Worm (Caenorhabditis elegans) whole organism, young adult: Measurements from ENCODE around the gene F38B6.4.

Experiments
- B0261.1 ChIP-seq: sonication (generic microtip); optimal IDR thresholded peaks from 2 replicates; lab custom pipeline; 2016; ENCODE audit warnings: mild to moderate bottlenecking, missing genetic modification characterization, moderate library complexity, missing compliant biosample characterization
- C06A6.2 ChIP-seq: fragments of 200-800 bp; sonication (Bioruptor generic); conservative IDR thresholded peaks from 2 replicates; pipeline ENCODE4 v1.3.6; 2022; ENCODE audit warnings: missing genetic modification characterization, missing compliant biosample characterization
- F33H1.4 ChIP-seq: fragments of 200-800 bp; sonication (Bioruptor generic); IDR thresholded peaks from 2 replicates; pipeline ENCODE4 v1.3.6; 2022; ENCODE audit warnings: missing genetic modification reagents, missing genetic modification characterization, missing compliant biosample characterization
- F37B4.10 ChIP-seq: fragments of 200-800 bp; sonication (Bioruptor generic); IDR thresholded peaks from 2 replicates; pipeline ENCODE4 v1.3.6; 2022; ENCODE audit warnings: missing genetic modification characterization, missing compliant biosample characterization
- F39B2.1 ChIP-seq: fragments of 200-800 bp; sonication (Bioruptor generic); IDR thresholded peaks from 2 replicates; pipeline ENCODE4 v1.3.6; 2022; ENCODE audit warnings: missing genetic modification reagents, missing genetic modification characterization, missing compliant biosample characterization
- F49E8.2 ChIP-seq: sonication (generic microtip); optimal IDR thresholded peaks from 3 replicates; lab custom pipeline; 2017; ENCODE audit warnings: missing genetic modification characterization, mild to moderate bottlenecking, missing compliant biosample characterization, antibody characterized with exemption, moderate library complexity; ENCODE audit not compliant: insufficient read depth
- F57A8.1 ChIP-seq: fragments of 200-800 bp; sonication (Bioruptor generic); optimal IDR thresholded peaks from 2 replicates; lab custom pipeline; 2018; ENCODE audit warnings: mild to moderate bottlenecking, missing genetic modification characterization, moderate library complexity, missing compliant biosample characterization
- T26A5.8 ChIP-seq: sonication (generic microtip); optimal IDR thresholded peaks from 2 replicates; lab custom pipeline; 2016; ENCODE audit warnings: missing genetic modification characterization, missing compliant biosample characterization
- akir-1 ChIP-seq: fragments of 200-800 bp; sonication (Bioruptor generic); optimal IDR thresholded peaks from 2 replicates; lab custom pipeline; 2018; ENCODE audit warnings: mild to moderate bottlenecking, missing genetic modification characterization, moderate library complexity, missing compliant biosample characterization
- aptf-3 ChIP-seq: fragments of 200-800 bp; sonication (Bioruptor generic); IDR thresholded peaks from 2 replicates; pipeline ENCODE4 v1.3.6; 2022; ENCODE audit warnings: missing genetic modification characterization, missing compliant biosample characterization
- bed-2 ChIP-seq: fragments of 200-800 bp; sonication (Bioruptor generic); IDR thresholded peaks from 2 replicates; pipeline ENCODE4 v1.3.6; 2022; ENCODE audit warnings: missing genetic modification reagents, missing genetic modification characterization, missing compliant biosample characterization
- ceh-100 ChIP-seq: fragments of 200-800 bp; sonication (Bioruptor generic); IDR thresholded peaks from 2 replicates; pipeline ENCODE4 v1.3.6; 2022; ENCODE audit warnings: missing genetic modification reagents, missing genetic modification characterization, missing compliant biosample characterization
- ceh-40 ChIP-seq: fragments of 200-800 bp; sonication (Bioruptor generic); IDR thresholded peaks from 2 replicates; pipeline ENCODE4 v1.3.6; 2022; ENCODE audit warnings: missing genetic modification characterization, missing compliant biosample characterization
- ceh-58 ChIP-seq: fragments of 200-800 bp; sonication (Bioruptor generic); IDR thresholded peaks from 2 replicates; pipeline ENCODE4 v1.3.6; 2022; ENCODE audit warnings: missing genetic modification characterization, missing compliant biosample characterization
- ceh-79 ChIP-seq: sonication (generic microtip); optimal IDR thresholded peaks from 2 replicates; lab custom pipeline; 2017; ENCODE audit warnings: mild to moderate bottlenecking, missing genetic modification characterization, missing compliant biosample characterization
- ceh-91 ChIP-seq: fragments of 200-800 bp; sonication (Bioruptor generic); IDR thresholded peaks from 2 replicates; pipeline ENCODE4 v1.3.6; 2022; ENCODE audit warnings: missing genetic modification reagents, missing genetic modification characterization, missing compliant biosample characterization
- die-1 ChIP-seq: sonication (generic microtip); optimal IDR thresholded peaks from 2 replicates; lab custom pipeline; 2016; ENCODE audit warnings: missing genotype, mild to moderate bottlenecking, missing genetic modification characterization, missing compliant biosample characterization
- dpff-1 ChIP-seq: sonication (generic microtip); optimal IDR thresholded peaks from 2 replicates; lab custom pipeline; 2017; ENCODE audit warnings: mild to moderate bottlenecking, missing genetic modification characterization, missing compliant biosample characterization
- egl-18 ChIP-seq: fragments of 200-800 bp; sonication (Bioruptor generic); IDR thresholded peaks from 2 replicates; pipeline ENCODE4 v1.3.6; 2022; ENCODE audit warnings: missing genetic modification reagents, missing genetic modification characterization, missing compliant biosample characterization
- gei-17 ChIP-seq: fragments of 200-800 bp; sonication (Bioruptor generic); optimal IDR thresholded peaks from 2 replicates; lab custom pipeline; 2018; ENCODE audit warnings: mild to moderate bottlenecking, missing genetic modification characterization, missing compliant biosample characterization
- him-1 ChIP-seq: sonication (generic microtip); optimal IDR thresholded peaks from 2 replicates; lab custom pipeline; 2016; ENCODE audit warnings: missing genotype, missing genetic modification reagents, missing genetic modification characterization, missing compliant biosample characterization
- hrde-1 ChIP-seq: sonication (generic microtip); optimal IDR thresholded peaks from 2 replicates; lab custom pipeline; 2016; ENCODE audit warnings: missing genetic modification characterization, mild to moderate bottlenecking, missing compliant biosample characterization, moderate library complexity, missing genotype, missing genetic modification reagents, borderline replicate concordance
- lir-1 ChIP-seq: fragments of 200-800 bp; sonication (Bioruptor generic); conservative IDR thresholded peaks from 2 replicates; pipeline ENCODE4 v1.3.6; 2022; ENCODE audit warnings: missing genetic modification reagents, missing genetic modification characterization, missing compliant biosample characterization
- lsl-1 ChIP-seq: fragments of 200-800 bp; sonication (Bioruptor generic); optimal IDR thresholded peaks from 2 replicates; lab custom pipeline; 2018; ENCODE audit warnings: mild to moderate bottlenecking, missing genetic modification characterization, moderate library complexity, missing compliant biosample characterization
- mes-4 ChIP-seq: sonication (generic microtip); optimal IDR thresholded peaks from 2 replicates; lab custom pipeline; 2016; ENCODE audit warnings: missing genotype, missing genetic modification characterization, missing compliant biosample characterization
- mxl-1 ChIP-seq: sonication (generic microtip); optimal IDR thresholded peaks from 2 replicates; lab custom pipeline; 2016; ENCODE audit warnings: missing genetic modification characterization, missing compliant biosample characterization
- nhr-80 ChIP-seq: sonication (generic microtip); optimal IDR thresholded peaks from 2 replicates; lab custom pipeline; 2016; ENCODE audit warnings: missing genetic modification characterization, missing compliant biosample characterization
- nhr-90 ChIP-seq: sonication (generic microtip); optimal IDR thresholded peaks from 2 replicates; lab custom pipeline; 2016; ENCODE audit warnings: missing genotype, mild to moderate bottlenecking, missing genetic modification characterization, missing compliant biosample characterization
- pha-4 ChIP-seq: fragments of 150-350 bp; sonication (generic microtip); optimal IDR thresholded peaks from 2 replicates; lab custom pipeline; 2014; ENCODE audit warnings: missing biosample characterization, missing genetic modification reagents, missing genetic modification characterization
- rcor-1 ChIP-seq: fragments of 200-800 bp; sonication (Bioruptor generic); IDR thresholded peaks from 2 replicates; pipeline ENCODE4 v1.3.6; 2022; ENCODE audit warnings: missing genetic modification reagents, missing genetic modification characterization, missing compliant biosample characterization
- rec-8 ChIP-seq, 2 experiments: sonication (generic microtip); optimal IDR thresholded peaks; 2 replicates each; lab custom pipeline; 2016; ENCODE audit warnings: mild to moderate bottlenecking in 2 of 2, missing genetic modification characterization in 2 of 2, missing genetic modification reagents in 2 of 2, missing genotype in 2 of 2, missing biosample characterization in 1 of 2, missing compliant biosample characterization in 1 of 2, moderate library complexity in 1 of 2
- sdz-38 ChIP-seq: sonication (generic microtip); optimal IDR thresholded peaks from 2 replicates; lab custom pipeline; 2016; ENCODE audit warnings: missing genotype, missing genetic modification characterization, missing compliant biosample characterization
- snpc-1.1 ChIP-seq: sonication (generic microtip); optimal IDR thresholded peaks from 2 replicates; lab custom pipeline; 2017; ENCODE audit warnings: missing genetic modification characterization, mild to moderate bottlenecking, missing compliant biosample characterization, antibody characterized with exemption, moderate library complexity, missing genotype, missing genetic modification reagents; ENCODE audit not compliant: insufficient read depth
- somi-1 ChIP-seq: fragments of 200-800 bp; sonication (Bioruptor generic); optimal IDR thresholded peaks from 2 replicates; lab custom pipeline; 2018; ENCODE audit warnings: mild to moderate bottlenecking, missing genetic modification characterization, missing compliant biosample characterization
- sptf-2 ChIP-seq: fragments of 200-800 bp; sonication (Bioruptor generic); optimal IDR thresholded peaks from 2 replicates; lab custom pipeline; 2018; ENCODE audit warnings: mild to moderate bottlenecking, missing genetic modification characterization, missing compliant biosample characterization
- tbp1 ChIP-seq: fragments of 200-800 bp; sonication (Bioruptor generic); optimal IDR thresholded peaks from 2 replicates; lab custom pipeline; 2018; ENCODE audit warnings: mild to moderate bottlenecking, missing genetic modification characterization, missing compliant biosample characterization
- tlf-1 ChIP-seq: fragments of 200-800 bp; sonication (Bioruptor generic); optimal IDR thresholded peaks from 2 replicates; lab custom pipeline; 2018; ENCODE audit warnings: mild to moderate bottlenecking, missing genetic modification characterization, missing compliant biosample characterization
- ztf-28 ChIP-seq: fragments of 200-800 bp; sonication (Bioruptor generic); IDR thresholded peaks from 2 replicates; pipeline ENCODE4 v1.3.6; 2022; ENCODE audit warnings: missing genetic modification reagents, missing genetic modification characterization, missing compliant biosample characterization
- ztf-3 ChIP-seq: fragments of 200-800 bp; sonication (Bioruptor generic); optimal IDR thresholded peaks from 2 replicates; lab custom pipeline; 2018; ENCODE audit warnings: mild to moderate bottlenecking, missing genetic modification characterization, missing compliant biosample characterization

Gene F38B6.4

DNA sequence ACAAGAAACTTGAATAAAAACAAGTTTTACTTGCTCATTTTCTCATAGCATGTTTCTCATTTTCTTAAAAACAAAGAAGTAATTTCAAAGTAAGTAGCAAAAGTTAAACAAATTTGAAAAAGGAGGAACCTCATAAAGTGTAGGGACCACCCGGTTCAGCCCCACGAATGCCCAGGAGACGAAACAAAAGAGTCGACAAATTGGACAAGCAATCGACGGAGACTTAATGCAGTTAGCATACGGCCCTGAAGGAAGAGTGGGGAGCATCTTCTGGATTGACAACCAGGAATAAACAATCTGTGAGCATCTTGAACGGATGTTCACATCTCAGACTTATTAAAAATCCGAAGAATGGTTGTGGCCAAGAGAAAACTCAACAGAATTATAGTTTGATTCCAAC lies 17.0 kb downstream of the F38B6.4 start:
- TF ChIP-seq rec-8 (tag; optimal IDR thresholded peaks at IDR 0.05; lab: Kevin White, UChicago) (no peak), F33H1.4 (GFP tag; lab: Robert Waterston, UW) (no peak), F49E8.2 (tag; lab: Kevin White, UChicago) (no peak), B0261.1 (tag; lab: Kevin White, UChicago) (no peak), rcor-1 (GFP tag; lab: Robert Waterston, UW) (no peak), ztf-28 (GFP tag; lab: Robert Waterston, UW) (no peak), F39B2.1 (GFP tag; lab: Robert Waterston, UW) (no peak), pha-4 (tag; lab: Kevin White, UChicago) (no peak)

DNA sequence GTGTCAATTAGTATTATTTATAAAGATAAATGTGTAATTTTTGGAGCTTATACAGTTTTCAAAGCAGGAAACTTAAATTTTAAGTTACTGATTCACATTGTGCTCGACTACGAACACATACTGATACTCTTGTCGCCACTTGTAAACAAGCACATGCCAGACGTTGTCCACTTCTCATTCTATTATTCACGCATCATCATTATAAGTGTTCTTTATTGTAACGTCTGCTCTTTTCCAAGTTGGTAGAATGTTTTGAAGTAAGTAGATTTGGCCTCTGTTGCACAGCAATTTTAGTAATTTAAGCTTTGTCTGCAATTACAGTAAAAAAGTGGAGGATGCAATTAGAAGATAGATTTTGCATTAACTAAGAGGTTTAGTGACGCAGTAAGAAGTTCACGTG lies 18.2 kb downstream of the F38B6.4 start:
- no peak for TF ChIP-seq sdz-38 (tag; lab: Kevin White, UChicago)
- no peak for TF ChIP-seq C06A6.2
- TF ChIP-seq ztf-3 (GFP tag; lab: Kevin White, UChicago) = no peak
- no peak for TF ChIP-seq T26A5.8 (tag; lab: Kevin White, UChicago)
- TF ChIP-seq tlf-1 = no peak
- no peak for TF ChIP-seq ztf-28 (GFP tag; lab: Robert Waterston, UW)
- no peak for TF ChIP-seq snpc-1.1 (tag; lab: Kevin White, UChicago)
- TF ChIP-seq ceh-79 = no peak
- no peak for TF ChIP-seq him-1 (tag; lab: Kevin White, UChicago)
- TF ChIP-seq sptf-2 (GFP tag; lab: Kevin White, UChicago) = no peak
- no peak for TF ChIP-seq aptf-3 (GFP tag; lab: Robert Waterston, UW)
- TF ChIP-seq die-1 (tag; lab: Kevin White, UChicago) = no peak
- no peak for TF ChIP-seq ceh-58 (GFP tag; lab: Robert Waterston, UW)
- TF ChIP-seq dpff-1 (tag; lab: Kevin White, UChicago) = no peak
- TF ChIP-seq akir-1 (GFP tag; lab: Kevin White, UChicago) = no peak
- TF ChIP-seq bed-2 (GFP tag; lab: Robert Waterston, UW) = no peak
- no peak for TF ChIP-seq nhr-90 (tag; lab: Kevin White, UChicago)

DNA sequence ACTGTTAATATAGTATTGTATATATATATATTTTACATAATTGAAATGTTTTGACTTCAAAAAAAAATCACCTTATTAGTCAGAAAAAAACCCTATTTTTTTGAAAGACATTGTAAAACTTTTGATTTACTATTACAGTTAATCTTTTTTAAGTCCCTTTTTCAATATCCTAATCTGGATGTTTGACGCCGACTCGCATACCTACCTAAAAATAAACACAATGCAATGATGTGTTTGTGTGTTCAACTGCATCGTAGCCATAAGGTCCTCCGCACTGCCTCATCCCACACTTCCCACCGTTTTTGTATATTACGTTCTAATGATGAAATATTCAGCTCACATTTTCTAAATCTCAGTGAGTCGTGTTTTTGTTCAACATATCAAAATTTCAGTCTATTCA lies 18.7 kb downstream of the F38B6.4 start, which contains the start of gene F38B6.3:
F38B6.3 (plus strand) TSS at position 301 of the 400 bp plus-strand sequence.
- TF ChIP-seq lir-1 (GFP tag; lab: Robert Waterston, UW) (no peak), F37B4.10 (no peak), somi-1 (GFP tag; lab: Kevin White, UChicago) (no peak), hrde-1 (tag; lab: Kevin White, UChicago) (no peak)

DNA sequence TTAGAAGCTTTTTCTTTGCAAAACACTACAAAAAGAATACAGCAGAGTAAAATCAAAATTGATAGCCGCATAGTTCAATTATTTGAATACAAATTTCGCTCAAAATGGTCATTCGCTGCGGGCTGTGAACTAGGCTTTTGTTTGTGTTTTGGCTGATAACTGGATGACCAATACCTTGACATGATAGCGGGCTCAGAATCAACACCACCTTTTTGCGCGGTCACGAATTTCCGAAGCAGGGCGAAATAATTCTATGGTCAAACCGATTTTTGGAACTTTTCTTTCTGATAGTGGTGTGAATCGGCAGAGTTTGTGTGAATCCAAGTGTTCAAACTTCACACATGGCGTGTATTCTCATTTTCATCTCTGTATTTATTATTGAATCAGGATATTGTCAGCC lies 23.6 kb downstream of the F38B6.4 start, which contains the start of the genes F38B6.7 and F38B6.2:
F38B6.7 (minus strand) TSS at position 101 of the 400 bp plus-strand sequence.
F38B6.2 (plus strand) TSS at position 267 of the 400 bp plus-strand sequence.
- TF ChIP-seq F57A8.1 (GFP tag; lab: Kevin White, UChicago) (no peak), F33H1.4 (GFP tag; lab: Robert Waterston, UW) (no peak), mxl-1 (tag; lab: Kevin White, UChicago) (no peak), tbp1 (GFP tag; lab: Kevin White, UChicago) (no peak), ceh-91 (GFP tag; lab: Robert Waterston, UW) (no peak), gei-17 (GFP tag; lab: Kevin White, UChicago) (no peak), ztf-28 (GFP tag; lab: Robert Waterston, UW) (no peak), ceh-100 (GFP tag; lab: Robert Waterston, UW) (no peak), egl-18 (GFP tag; lab: Robert Waterston, UW) (no peak), mes-4 (tag; lab: Kevin White, UChicago) (no peak), snpc-1.1 (tag; lab: Kevin White, UChicago) (no peak), dpff-1 (tag; lab: Kevin White, UChicago) (no peak), tlf-1 (no peak), lsl-1 (no peak), aptf-3 (GFP tag; lab: Robert Waterston, UW) (no peak), ceh-40 (GFP tag; lab: Robert Waterston, UW) (no peak), nhr-80 (tag; lab: Kevin White, UChicago) (no peak)
- TF ChIP-seq, all 124 proteins: peak for 0
